Worm (Caenorhabditis elegans) whole organism, late embryonic: ENCODE measurements around the gene chtb-2.

Experiments
- K02D7.2 ChIP-seq: sonication (generic microtip); optimal IDR thresholded peaks from 2 replicates; lab custom pipeline; 2017; ENCODE audit warnings: mild to moderate bottlenecking, missing genetic modification characterization, missing compliant biosample characterization
- ama-1 ChIP-seq: fragments of 150-350 bp; optimal IDR thresholded peaks from 2 replicates; lab custom pipeline; 2014
- ceh-6 ChIP-seq: fragments of 200-800 bp; sonication (Bioruptor generic); optimal IDR thresholded peaks from 2 replicates; lab custom pipeline; 2018; ENCODE audit warnings: mild to moderate bottlenecking, missing genetic modification characterization, missing compliant biosample characterization
- elt-2 ChIP-seq: sonication (generic microtip); optimal IDR thresholded peaks from 2 replicates; lab custom pipeline; 2016; ENCODE audit warnings: missing genetic modification reagents, missing genetic modification characterization, missing compliant biosample characterization
- elt-4 ChIP-seq: sonication (generic microtip); optimal IDR thresholded peaks from 2 replicates; lab custom pipeline; 2016; ENCODE audit warnings: missing genetic modification characterization, missing compliant biosample characterization
- mec-3 ChIP-seq: sonication (generic microtip); optimal IDR thresholded peaks from 2 replicates; lab custom pipeline; 2016; ENCODE audit warnings: borderline replicate concordance, missing genetic modification characterization, missing compliant biosample characterization
- pha-4 ChIP-seq: fragments of 150-350 bp; optimal IDR thresholded peaks from 2 replicates; lab custom pipeline; 2018; ENCODE audit warnings: missing biosample characterization, missing genetic modification reagents, missing genetic modification characterization
- pqm-1 ChIP-seq: sonication (generic microtip); optimal IDR thresholded peaks from 2 replicates; lab custom pipeline; 2016; ENCODE audit warnings: missing genetic modification characterization, missing compliant biosample characterization
- rnt-1 ChIP-seq: sonication (generic microtip); optimal IDR thresholded peaks from 2 replicates; lab custom pipeline; 2016; ENCODE audit warnings: missing genetic modification characterization, missing compliant biosample characterization
- ztf-16 ChIP-seq: sonication (generic microtip); optimal IDR thresholded peaks from 2 replicates; lab custom pipeline; 2017; ENCODE audit warnings: missing genetic modification characterization, missing compliant biosample characterization

ce11 chrIII:6482918-6483317 lies at the start of gene chtb-2:
- TF ChIP-seq rnt-1 (tag; lab: Kevin White, UChicago) (no peak), elt-2 (tag; lab: Kevin White, UChicago) (no peak), mec-3 (tag; lab: Kevin White, UChicago) (no peak), ceh-6 (no peak), pqm-1 (no peak), ztf-16 (tag; lab: Kevin White, UChicago) (no peak), ama-1 (lab: Kevin White, UChicago) (no peak), elt-4 (tag; lab: Kevin White, UChicago) (no peak), pha-4 (tag; lab: Kevin White, UChicago) (no peak), K02D7.2 (tag; lab: Kevin White, UChicago) (no peak)
